Fruit fly (Drosophila melanogaster) whole organism, wandering third instar larva: ENCODE results near the gene alpha-Est9.

Experiments used
- HLH106 ChIP-seq: fragments of 200-800 bp; optimal IDR thresholded peaks from 3 replicates; lab custom pipeline; 2019; ENCODE audit warnings: missing biosample characterization, mild to moderate bottlenecking, missing genetic modification characterization, moderate library complexity
- Mio ChIP-seq: sonication (Bioruptor generic); optimal IDR thresholded peaks from 2 replicates; lab custom pipeline; 2016; ENCODE audit warnings: missing biosample characterization, missing genetic modification characterization
- Vsx2 ChIP-seq: fragments of 200-300, 225-300 bp; sonication (Bioruptor generic); optimal IDR thresholded peaks from 2 replicates; lab custom pipeline; 2018; ENCODE audit warnings: missing biosample characterization, missing genetic modification characterization; ENCODE audit not compliant: partially characterized antibody
- pan ChIP-seq: fragments of >200 bp; optimal IDR thresholded peaks from 2 replicates; lab custom pipeline; 2017

dm6 chr3R:7508198-7508837, 3.4 kb upstream of the alpha-Est9 start:
- TF ChIP-seq Vsx2 (GFP tag; lab: Kevin White, UChicago) (peak; percentile 52), pan (no peak), Mio (GFP tag; lab: Kevin White, UChicago) (no peak), HLH106 (no peak)
